Fruit fly (Drosophila melanogaster): ENCODE measurements around the gene CG3581.

DNA sequence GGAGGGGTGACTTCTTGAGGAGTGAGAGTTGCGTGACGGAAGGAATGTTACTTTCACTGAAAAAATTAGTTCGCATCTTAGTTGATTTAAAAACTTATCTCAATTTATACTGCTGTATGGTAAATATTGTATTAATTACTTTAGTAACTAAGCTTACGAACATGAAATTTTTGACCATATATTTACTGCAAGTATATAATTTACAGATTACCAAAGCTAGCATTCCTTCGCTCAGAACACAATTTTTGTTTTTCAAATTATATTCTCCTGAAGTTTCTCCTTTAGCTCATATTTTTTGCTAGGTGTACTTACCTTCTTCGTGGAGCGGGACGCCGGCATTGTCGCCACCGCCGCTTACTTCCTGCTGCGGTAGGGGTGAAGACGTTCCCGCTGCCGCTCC is 3.9 kb downstream of the CG3581 start:
- TF ChIP-seq Mnt (GFP tag; optimal IDR thresholded peaks at IDR 0.05) (no peak), CG11617 (GFP tag; optimal IDR thresholded peaks at IDR 0.05) (no peak), CG14711 (tag; optimal IDR thresholded peaks at IDR 0.05) (no peak), cnc (optimal IDR thresholded peaks at IDR 0.05) (no peak), CG5204 (GFP tag; optimal IDR thresholded peaks at IDR 0.05) (no peak), CG33017 (tag; optimal IDR thresholded peaks at IDR 0.05) (no peak), tj (GFP tag; optimal IDR thresholded peaks at IDR 0.05) (no peak)
